Worm (Caenorhabditis elegans) whole organism, L4 larva: ENCODE results near the gene pot-1.

Experiments
- F26F4.8 ChIP-seq: fragments of 200-800 bp; sonication (Bioruptor generic); conservative IDR thresholded peaks from 2 replicates; pipeline ENCODE4 v1.3.6; 2022; ENCODE audit warnings: missing genetic modification characterization, missing compliant biosample characterization
- F37D6.2 ChIP-seq: sonication (generic microtip); optimal IDR thresholded peaks from 2 replicates; lab custom pipeline; 2016; ENCODE audit warnings: mild to moderate bottlenecking, missing genetic modification characterization, missing compliant biosample characterization
- F44E2.7 ChIP-seq: fragments of 200-800 bp; sonication (Bioruptor generic); IDR thresholded peaks from 2 replicates; pipeline ENCODE4 v2.1.2; 2022; ENCODE audit warnings: missing genetic modification characterization, missing compliant biosample characterization
- R02D3.7 ChIP-seq: fragments of 150-350 bp; sonication (generic microtip); optimal IDR thresholded peaks from 3 replicates; lab custom pipeline; 2014; ENCODE audit warnings: missing biosample characterization, missing genetic modification characterization
- T26A8.4 ChIP-seq: fragments of 200-800 bp; sonication (Bioruptor generic); IDR thresholded peaks from 2 replicates; pipeline ENCODE4 v1.3.6; 2022; ENCODE audit warnings: missing genetic modification characterization, missing compliant biosample characterization
- Y5F2A.4 ChIP-seq: fragments of 200-800 bp; sonication (Bioruptor generic); optimal IDR thresholded peaks from 2 replicates; lab custom pipeline; 2018; ENCODE audit warnings: mild to moderate bottlenecking, missing genetic modification characterization, missing compliant biosample characterization
- Y75B8A.6 ChIP-seq: fragments of 200-800 bp; sonication (Bioruptor generic); IDR thresholded peaks from 2 replicates; pipeline ENCODE4 v1.3.6; 2022; ENCODE audit warnings: missing genetic modification reagents, missing genetic modification characterization, missing compliant biosample characterization
- aly-2 ChIP-seq: sonication (generic microtip); optimal IDR thresholded peaks from 2 replicates; lab custom pipeline; 2018; ENCODE audit warnings: missing biosample characterization, missing genetic modification characterization
- ama-1 ChIP-seq: fragments of 150-350 bp; optimal IDR thresholded peaks from 2 replicates; lab custom pipeline; 2014; ENCODE audit warnings: inconsistent platforms, mixed read lengths
- arid-1 ChIP-seq: fragments of 200-800 bp; sonication (Bioruptor generic); conservative IDR thresholded peaks from 2 replicates; pipeline ENCODE4 v1.3.6; 2022; ENCODE audit warnings: missing genetic modification reagents, missing genetic modification characterization, missing compliant biosample characterization
- ceh-20 ChIP-seq: fragments of 200-800 bp; sonication (Bioruptor generic); IDR thresholded peaks from 2 replicates; pipeline ENCODE4 v1.3.6; 2022; ENCODE audit warnings: missing genetic modification reagents, missing genetic modification characterization, missing compliant biosample characterization
- ceh-28 ChIP-seq: fragments of 150-350 bp; optimal IDR thresholded peaks from 2 replicates; lab custom pipeline; 2014; ENCODE audit warnings: missing biosample characterization, missing genetic modification reagents, missing genetic modification characterization
- ceh-32 ChIP-seq: sonication (generic microtip); optimal IDR thresholded peaks from 2 replicates; lab custom pipeline; 2016; ENCODE audit warnings: mild to moderate bottlenecking, missing genetic modification characterization, missing compliant biosample characterization; ENCODE audit not compliant: poor library complexity
- ceh-44 ChIP-seq: fragments of 200-800 bp; sonication (Bioruptor generic); IDR thresholded peaks from 2 replicates; pipeline ENCODE4 v1.3.6; 2022; ENCODE audit warnings: missing genetic modification reagents, missing genetic modification characterization, missing compliant biosample characterization
- ceh-62 ChIP-seq: sonication (generic microtip); optimal IDR thresholded peaks from 2 replicates; lab custom pipeline; 2017; ENCODE audit warnings: missing biosample characterization, missing genetic modification characterization
- ces-1 ChIP-seq: fragments of 150-350 bp; sonication (generic microtip); optimal IDR thresholded peaks from 4 replicates; lab custom pipeline; 2014; ENCODE audit warnings: missing biosample characterization, missing genetic modification reagents, missing genetic modification characterization
- daf-16 ChIP-seq, 3 experiments: sonication (generic microtip); optimal IDR thresholded peaks; 2 replicates each; lab custom pipeline; 2016 to 2017; ENCODE audit warnings: missing genetic modification characterization in 3 of 3, missing genetic modification reagents in 3 of 3, mild to moderate bottlenecking in 2 of 3, missing compliant biosample characterization in 2 of 3, missing biosample characterization in 1 of 3, moderate library complexity in 1 of 3
- daf-19 ChIP-seq: fragments of 200-800 bp; sonication (Bioruptor generic); conservative IDR thresholded peaks from 2 replicates; pipeline ENCODE4 v1.3.6; 2022; ENCODE audit warnings: missing genetic modification characterization, missing compliant biosample characterization
- daf-8 ChIP-seq: fragments of 200-800 bp; sonication (Bioruptor generic); IDR thresholded peaks from 2 replicates; pipeline ENCODE4 v1.3.6; 2022; ENCODE audit warnings: missing genetic modification characterization, missing compliant biosample characterization
- duxl-1 ChIP-seq: sonication (generic microtip); optimal IDR thresholded peaks from 2 replicates; lab custom pipeline; 2016; ENCODE audit warnings: mild to moderate bottlenecking, missing genetic modification characterization, moderate library complexity, missing compliant biosample characterization; ENCODE audit not compliant: poor library complexity
- egl-27 ChIP-seq: sonication (generic microtip); optimal IDR thresholded peaks from 3 replicates; lab custom pipeline; 2017; ENCODE audit warnings: missing biosample characterization, missing genetic modification reagents, missing genetic modification characterization
- fkh-10 ChIP-seq: fragments of 150-350 bp; optimal IDR thresholded peaks from 2 replicates; lab custom pipeline; 2014; ENCODE audit warnings: missing biosample characterization, missing genetic modification reagents, missing genetic modification characterization
- fos-1 ChIP-seq: fragments of 150-350 bp; optimal IDR thresholded peaks from 2 replicates; lab custom pipeline; 2014; ENCODE audit warnings: missing biosample characterization, missing genetic modification characterization
- hlh-11 ChIP-seq: fragments of 200-800 bp; sonication (Bioruptor generic); optimal IDR thresholded peaks from 2 replicates; lab custom pipeline; 2018; ENCODE audit warnings: mild to moderate bottlenecking, missing genetic modification characterization, missing compliant biosample characterization
- hlh-30 ChIP-seq: sonication (generic microtip); optimal IDR thresholded peaks from 2 replicates; lab custom pipeline; 2017; ENCODE audit warnings: antibody characterized with exemption, mild to moderate bottlenecking, missing genetic modification characterization, missing compliant biosample characterization; ENCODE audit not compliant: insufficient read depth
- hmg-1.1 ChIP-seq: fragments of 200-800 bp; sonication (Bioruptor generic); IDR thresholded peaks from 2 replicates; pipeline ENCODE4 v1.3.6; 2022; ENCODE audit warnings: missing genetic modification reagents, missing genetic modification characterization, missing compliant biosample characterization
- jun-1 ChIP-seq: fragments of 150-350 bp; optimal IDR thresholded peaks from 2 replicates; lab custom pipeline; 2014; ENCODE audit warnings: missing biosample characterization, missing genetic modification reagents, missing genetic modification characterization
- lin-39 ChIP-seq: fragments of 150-350 bp; optimal IDR thresholded peaks from 2 replicates; lab custom pipeline; 2014; ENCODE audit warnings: missing biosample characterization, missing genetic modification reagents, missing genetic modification characterization
- madf-9 ChIP-seq: fragments of 200-800 bp; sonication (Bioruptor generic); conservative IDR thresholded peaks from 2 replicates; pipeline ENCODE4 v1.3.6; 2022; ENCODE audit warnings: missing genetic modification reagents, missing genetic modification characterization, missing compliant biosample characterization
- mdl-1 ChIP-seq, 2 experiments: fragments of 150-350 bp in 1 of 2; sonication (generic microtip) in 1 of 2; optimal IDR thresholded peaks; 2 replicates each; lab custom pipeline; 2014 to 2017; ENCODE audit warnings: missing biosample characterization in 2 of 2, missing genetic modification characterization in 2 of 2
- mdt-29 ChIP-seq: fragments of 200-800 bp; sonication (Bioruptor generic); IDR thresholded peaks from 2 replicates; pipeline ENCODE4 v1.3.6; 2022; ENCODE audit warnings: missing genetic modification reagents, missing genetic modification characterization, missing compliant biosample characterization
- mep-1 ChIP-seq: fragments of 150-350 bp; sonication (generic microtip); optimal IDR thresholded peaks from 3 replicates; lab custom pipeline; 2014; ENCODE audit warnings: missing biosample characterization, missing genetic modification characterization
- mxl-2 ChIP-seq: fragments of 200-800 bp; sonication (Bioruptor generic); conservative IDR thresholded peaks from 2 replicates; pipeline ENCODE4 v1.3.6; 2022; ENCODE audit warnings: missing genetic modification reagents, missing genetic modification characterization, missing compliant biosample characterization
- nhr-102 ChIP-seq: sonication (generic microtip); optimal IDR thresholded peaks from 2 replicates; lab custom pipeline; 2016; ENCODE audit warnings: mild to moderate bottlenecking, missing genetic modification characterization, moderate library complexity, missing compliant biosample characterization
- nhr-111 ChIP-seq: fragments of 200-800 bp; sonication (Bioruptor generic); optimal IDR thresholded peaks from 2 replicates; lab custom pipeline; 2018; ENCODE audit warnings: mild to moderate bottlenecking, missing genetic modification characterization, missing compliant biosample characterization
- nhr-237 ChIP-seq: sonication (generic microtip); optimal IDR thresholded peaks from 2 replicates; lab custom pipeline; 2017; ENCODE audit warnings: missing biosample characterization, missing genetic modification characterization
- nhr-28 ChIP-seq: fragments of 150-350 bp; optimal IDR thresholded peaks from 2 replicates; lab custom pipeline; 2014; ENCODE audit warnings: missing biosample characterization, missing genetic modification characterization
- nhr-6 ChIP-seq: fragments of 150-350 bp; optimal IDR thresholded peaks from 2 replicates; lab custom pipeline; 2014; ENCODE audit warnings: missing biosample characterization, missing genetic modification characterization
- php-3 ChIP-seq: fragments of 200-800 bp; sonication (Bioruptor generic); IDR thresholded peaks from 2 replicates; pipeline ENCODE4 v1.3.6; 2022; ENCODE audit warnings: missing genetic modification reagents, missing genetic modification characterization, missing compliant biosample characterization
- pqm-1 ChIP-seq: sonication (generic microtip); optimal IDR thresholded peaks from 2 replicates; lab custom pipeline; 2017; ENCODE audit warnings: missing biosample characterization, missing genetic modification characterization
- rbr-2 ChIP-seq: sonication (generic microtip); optimal IDR thresholded peaks from 2 replicates; lab custom pipeline; 2016; ENCODE audit warnings: missing genotype, missing genetic modification characterization, missing compliant biosample characterization
- saeg-2 ChIP-seq: fragments of 200-800 bp; sonication (Bioruptor generic); IDR thresholded peaks from 2 replicates; pipeline ENCODE4 v1.3.6; 2022; ENCODE audit warnings: missing genetic modification reagents, missing genetic modification characterization, missing compliant biosample characterization
- set-16 ChIP-seq: fragments of 200-800 bp; sonication (Bioruptor generic); IDR thresholded peaks from 2 replicates; pipeline ENCODE4 v1.3.6; 2022; ENCODE audit warnings: missing genetic modification reagents, missing genetic modification characterization, missing compliant biosample characterization
- snpc-4 ChIP-seq: fragments of 150-350 bp; optimal IDR thresholded peaks from 2 replicates; lab custom pipeline; 2014; ENCODE audit warnings: missing biosample characterization, missing genetic modification characterization
- spr-3 ChIP-seq: fragments of 200-800 bp; sonication (Bioruptor generic); optimal IDR thresholded peaks from 2 replicates; lab custom pipeline; 2018; ENCODE audit warnings: mild to moderate bottlenecking, missing genetic modification characterization, missing compliant biosample characterization
- tra-1 ChIP-seq: fragments of 200-800 bp; sonication (Bioruptor generic); IDR thresholded peaks from 2 replicates; pipeline ENCODE4 v1.3.6; 2022; ENCODE audit warnings: missing genetic modification reagents, missing genetic modification characterization, missing compliant biosample characterization
- unc-130 ChIP-seq: sonication (generic microtip); optimal IDR thresholded peaks from 2 replicates; lab custom pipeline; 2016; ENCODE audit warnings: missing genetic modification reagents, missing genetic modification characterization, missing compliant biosample characterization
- unc-62 ChIP-seq, 3 experiments: fragments of 150-350 bp in 1 of 3; sonication (generic microtip); optimal IDR thresholded peaks in 2 of 3; peaks in 1 of 3; 1 replicate in 1 of 3; 2 replicates in 2 of 3; lab custom pipeline; 2014 to 2017; ENCODE audit warnings: missing biosample characterization in 3 of 3, missing genetic modification characterization in 3 of 3, missing genetic modification reagents in 3 of 3, missing genotype in 1 of 3
- zfp-3 ChIP-seq: fragments of 200-800 bp; sonication (Bioruptor generic); conservative IDR thresholded peaks from 2 replicates; pipeline ENCODE4 v1.3.6; 2022; ENCODE audit warnings: missing genetic modification reagents, missing genetic modification characterization, missing compliant biosample characterization
- ztf-11 ChIP-seq: fragments of 150-350 bp; optimal IDR thresholded peaks from 2 replicates; lab custom pipeline; 2014; ENCODE audit warnings: missing biosample characterization, missing genetic modification characterization
- ztf-7 ChIP-seq: fragments of 150-350 bp; optimal IDR thresholded peaks from 2 replicates; lab custom pipeline; 2014; ENCODE audit warnings: missing biosample characterization, missing genetic modification characterization

pot-1 gene

DNA sequence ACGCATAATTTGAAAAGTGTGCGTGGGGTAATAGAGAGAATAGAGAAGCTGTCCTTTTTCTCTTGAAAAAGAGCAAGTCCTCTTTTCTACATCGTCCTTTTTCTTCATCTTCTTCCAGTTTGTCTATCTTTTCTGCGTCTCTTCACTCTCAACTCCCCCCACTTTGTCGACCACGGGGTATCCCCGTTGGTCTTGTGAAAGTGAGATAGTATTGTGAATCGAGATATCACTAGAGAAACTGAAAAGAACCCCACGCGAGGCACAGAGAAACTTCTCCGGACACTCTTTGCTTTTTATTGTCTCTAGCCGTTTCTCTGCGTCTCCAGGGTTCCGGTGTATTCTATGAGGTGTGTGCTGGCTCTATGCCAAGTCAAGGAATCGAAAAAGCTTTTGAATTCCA is 22.2 kb upstream of the pot-1 start (continued):
- peak; percentile 2 for TF ChIP-seq nhr-237 (tag; lab: Kevin White, UChicago)
- peak; percentile 80 for TF ChIP-seq F37D6.2 (tag; lab: Kevin White, UChicago)
- TF ChIP-seq fos-1 (tag; lab: Kevin White, UChicago) = peak; percentile 57
- no peak for TF ChIP-seq R02D3.7 (tag; lab: Kevin White, UChicago)
- TF ChIP-seq set-16 (GFP tag; lab: Robert Waterston, UW) = peak; percentile 67
- TF ChIP-seq snpc-4 = no peak
- no peak for TF ChIP-seq ceh-62 (tag; lab: Kevin White, UChicago)
- peak; percentile 98 for TF ChIP-seq hlh-30
- TF ChIP-seq F44E2.7 (GFP tag; lab: Robert Waterston, UW) = no peak
- no peak for TF ChIP-seq unc-130 (GFP tag; lab: Kevin White, UChicago)
- peak; percentile 90 for TF ChIP-seq ama-1 (lab: Kevin White, UChicago)
- no peak for TF ChIP-seq mxl-2 (GFP tag; lab: Robert Waterston, UW)
- peak; percentile 50; the same call in 1 of the 2 replicates for TF ChIP-seq madf-9 (GFP tag; lab: Robert Waterston, UW)
- no peak for TF ChIP-seq egl-27 (tag; lab: Kevin White, UChicago)
- TF ChIP-seq ztf-11 (tag; lab: Kevin White, UChicago) = no peak
- peak; percentile 52 to 75 for TF ChIP-seq daf-16 (GFP tag; optimal IDR thresholded peaks at IDR 0.05; lab: Kevin White, UChicago)
- TF ChIP-seq daf-16 (tag; optimal IDR thresholded peaks at IDR 0.05; lab: Kevin White, UChicago) = peak; percentile 82
- TF ChIP-seq nhr-102 (tag; lab: Kevin White, UChicago) = peak; percentile 82
- peak; percentile 95 for TF ChIP-seq hmg-1.1 (GFP tag; lab: Robert Waterston, UW)
- 0 out of 2 replicates have a peak, but pooled peaks have one; percentile 46 for TF ChIP-seq zfp-3 (GFP tag; lab: Robert Waterston, UW)
- TF ChIP-seq duxl-1 = peak; percentile 63
- TF ChIP-seq ces-1 (GFP tag; lab: Kevin White, UChicago) = peak; percentile 13
- TF ChIP-seq ztf-7 (tag; lab: Kevin White, UChicago) = no peak
- peak; percentile 77 for TF ChIP-seq mdt-29
- TF ChIP-seq pqm-1 (tag; lab: Kevin White, UChicago) = peak; percentile 39
- TF ChIP-seq tra-1 (GFP tag; lab: Robert Waterston, UW) = peak; percentile 63
- TF ChIP-seq Y5F2A.4 (GFP tag; lab: Kevin White, UChicago) = peak; percentile 26
- no peak for TF ChIP-seq aly-2
- no peak for TF ChIP-seq Y75B8A.6
- TF ChIP-seq jun-1 (tag; lab: Kevin White, UChicago) = peak; percentile 82
- TF ChIP-seq fkh-10 (GFP tag; lab: Kevin White, UChicago) = peak; percentile 96
- TF ChIP-seq mep-1 = peak; percentile 94
- no peak for TF ChIP-seq nhr-111 (GFP tag; lab: Kevin White, UChicago)
- TF ChIP-seq arid-1 (GFP tag; lab: Robert Waterston, UW) = peak; percentile 60
- no peak for TF ChIP-seq ceh-44
- TF ChIP-seq hlh-11 (tag; lab: Kevin White, UChicago) = peak; percentile 97
- TF ChIP-seq nhr-6 (tag; lab: Kevin White, UChicago) = peak; percentile 39
- peak; percentile 43 for TF ChIP-seq ceh-32 (tag; lab: Kevin White, UChicago)
- no peak for TF ChIP-seq lin-39 (tag; lab: Kevin White, UChicago)
- no peak for TF ChIP-seq daf-8 (GFP tag; lab: Robert Waterston, UW)
- peak; percentile 89 for TF ChIP-seq T26A8.4 (GFP tag; lab: Robert Waterston, UW)
- TF ChIP-seq nhr-28 (tag; lab: Kevin White, UChicago) = peak; percentile 92
- TF ChIP-seq rbr-2 (tag; lab: Kevin White, UChicago) = peak; percentile 92
- peak in 1 of 2 experiments; percentile 96 for TF ChIP-seq unc-62 (GFP tag; optimal IDR thresholded peaks at IDR 0.05 in 1 of 2; lab: Kevin White, UChicago)
- TF ChIP-seq unc-62 (tag; optimal IDR thresholded peaks at IDR 0.05; lab: Kevin White, UChicago) = no peak
- TF ChIP-seq spr-3 (GFP tag; lab: Kevin White, UChicago) = peak; percentile 20
- peak; percentile 86 for TF ChIP-seq ceh-20
- peak; percentile 99 for TF ChIP-seq mdl-1 (tag; optimal IDR thresholded peaks at IDR 0.05; lab: Kevin White, UChicago)
- no peak for TF ChIP-seq F26F4.8
- TF ChIP-seq ceh-28 = peak; percentile 27
- TF ChIP-seq daf-19 (GFP tag; lab: Robert Waterston, UW) = no peak
- TF ChIP-seq saeg-2 (GFP tag; lab: Robert Waterston, UW) = peak; percentile 83
- peak; percentile 82 for TF ChIP-seq php-3 (GFP tag; lab: Robert Waterston, UW)
